Worm (Caenorhabditis elegans) whole organism, midembryonic: ENCODE measurements around the gene C54D10.3.

ENCODE experiments used
- flt-1 ChIP-seq: fragments of 200-800 bp; sonication (Bioruptor generic); IDR thresholded peaks from 2 replicates; pipeline ENCODE4 v1.3.6; 2022; ENCODE audit warnings: missing genetic modification characterization, missing compliant biosample characterization
- med-1 ChIP-seq: sonication (generic microtip); optimal IDR thresholded peaks from 2 replicates; lab custom pipeline; 2017; ENCODE audit warnings: missing genetic modification characterization, mild to moderate bottlenecking, missing compliant biosample characterization, antibody characterized with exemption, missing genetic modification reagents; ENCODE audit not compliant: insufficient read depth
- tab-1 ChIP-seq: fragments of 200-800 bp; sonication (Bioruptor generic); IDR thresholded peaks from 2 replicates; pipeline ENCODE4 v1.3.6; 2022; ENCODE audit warnings: missing genetic modification characterization, missing compliant biosample characterization
- ztf-29 ChIP-seq: fragments of 200-800 bp; sonication (Bioruptor generic); IDR thresholded peaks from 2 replicates; pipeline ENCODE4 v1.3.6; 2022; ENCODE audit warnings: missing genetic modification reagents, missing genetic modification characterization, missing compliant biosample characterization

ce11 chrV:12397545-12397944 is 20.8 kb upstream of the C54D10.3 start, which contains the start of gene K01D12.5:
- TF ChIP-seq med-1 (GFP tag; lab: Kevin White, UChicago) (no peak), flt-1 (GFP tag; lab: Robert Waterston, UW) (no peak), tab-1 (GFP tag; lab: Robert Waterston, UW) (no peak), ztf-29 (GFP tag; lab: Robert Waterston, UW) (no peak)
